Worm (Caenorhabditis elegans): Measurements from ENCODE around the gene F59A1.13.
A peak's percentile ranks its signal among the peaks of the same experiment; 100 is the strongest.

F59A1.13 gene

DNA sequence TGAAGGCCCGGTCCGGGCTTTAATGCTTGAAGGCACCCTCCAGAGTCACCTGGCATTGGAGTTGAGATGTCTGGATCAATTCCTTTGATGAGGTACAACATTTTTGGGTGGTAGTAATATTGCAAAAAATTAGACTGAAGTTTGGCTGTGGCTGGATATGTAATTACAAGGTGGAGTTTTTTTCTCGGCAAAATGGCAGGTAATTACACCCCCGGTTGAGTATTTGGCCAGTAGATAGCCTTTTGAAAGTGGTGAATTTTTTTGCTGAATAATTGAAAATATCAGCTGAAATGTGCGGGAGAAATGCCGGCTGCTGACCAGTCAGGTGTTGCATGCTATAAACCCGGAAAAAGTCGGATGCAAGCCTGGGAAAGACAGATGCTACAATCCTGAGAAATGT lies 8.3 kb upstream of the F59A1.13 start, which contains the start of gene Y26G10.4:
Y26G10.4 (minus strand) TSS at position 101 of the 400 bp plus-strand sequence.
- TF ChIP-seq nfya-1 (tag; optimal IDR thresholded peaks at IDR 0.05; ENCODE audit: insufficient read depth) (no peak), lin-15B (tag; optimal IDR thresholded peaks at IDR 0.05) (no peak), mml-1 (tag; optimal IDR thresholded peaks at IDR 0.05) (no peak), daf-12 (tag; optimal IDR thresholded peaks at IDR 0.05) (no peak), pqm-1 (tag; optimal IDR thresholded peaks at IDR 0.05) (no peak), zag-1 (tag; optimal IDR thresholded peaks at IDR 0.05) (no peak), lsy-12 (tag; optimal IDR thresholded peaks at IDR 0.05) (no peak), nhr-28 (tag; optimal IDR thresholded peaks at IDR 0.05) (no peak), jun-1 (tag; optimal IDR thresholded peaks at IDR 0.05) (no peak), ceh-28 (tag; optimal IDR thresholded peaks at IDR 0.05) (no peak), nhr-43 (tag; optimal IDR thresholded peaks at IDR 0.05; ENCODE audit: poor library complexity, severe bottlenecking) (no peak), nhr-25 (tag; optimal IDR thresholded peaks at IDR 0.05) (no peak), aly-2 (tag; optimal IDR thresholded peaks at IDR 0.05) (no peak), ztf-4 (tag; optimal IDR thresholded peaks at IDR 0.05) (no peak), egl-27 (tag; optimal IDR thresholded peaks at IDR 0.05) (no peak), nhr-11 (tag; optimal IDR thresholded peaks at IDR 0.05) (no peak), ama-1 (optimal IDR thresholded peaks at IDR 0.05) (no peak)

DNA sequence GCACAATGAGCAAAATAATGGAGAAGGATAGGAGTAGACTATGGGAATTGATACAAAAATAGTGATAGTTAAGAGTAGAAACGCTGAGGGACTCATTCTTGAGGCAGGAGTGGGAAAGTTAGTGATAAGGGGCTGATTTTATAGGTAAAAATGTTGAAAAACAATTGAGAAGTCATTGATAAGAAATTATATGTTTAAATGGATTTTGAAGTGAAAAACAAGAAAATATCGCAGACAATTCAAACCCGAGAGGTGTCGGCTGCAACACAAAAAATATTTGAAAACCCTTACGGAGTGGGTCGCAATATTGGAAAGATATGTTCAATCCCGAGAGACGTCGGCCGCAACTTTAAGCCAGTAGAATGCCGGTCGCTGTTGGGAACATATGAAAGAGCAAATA lies 5.9 kb upstream of the F59A1.13 start, which contains the start of gene spp-29:
spp-29 (minus strand) TSS at position 101 of the 400 bp plus-strand sequence.
- TF ChIP-seq ceh-82 (tag; optimal IDR thresholded peaks at IDR 0.05): no peak

DNA sequence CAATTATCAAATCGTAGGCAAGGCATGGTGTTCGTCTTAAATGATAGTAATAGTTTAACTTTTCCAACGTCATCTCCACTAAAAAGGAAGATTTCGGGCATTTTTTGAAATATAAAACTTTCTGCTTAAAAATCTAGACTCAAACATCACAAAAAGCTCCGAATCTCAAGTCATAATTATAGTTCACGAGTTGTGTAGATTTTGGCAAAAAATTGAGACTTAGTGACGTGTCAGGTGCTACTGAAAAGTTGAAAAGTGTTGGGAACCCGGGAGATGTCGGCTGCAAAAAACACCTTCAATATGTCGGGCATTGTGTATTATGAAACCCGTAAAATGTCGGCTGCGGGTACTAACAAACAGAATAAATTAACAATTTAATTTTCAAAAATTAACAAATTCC lies 5.0 kb upstream of the F59A1.13 start, which contains the start of gene Y26G10.1:
Y26G10.1 (minus strand) TSS at position 101 of the 400 bp plus-strand sequence.
- no peak for TF ChIP-seq skn-1 (tag; optimal IDR thresholded peaks at IDR 0.05)
- TF ChIP-seq nhr-23 (tag; optimal IDR thresholded peaks at IDR 0.05): no peak
- no peak for TF ChIP-seq egl-27 (tag; optimal IDR thresholded peaks at IDR 0.05)
- no peak for TF ChIP-seq jun-1 (tag; optimal IDR thresholded peaks at IDR 0.05)
- no peak for TF ChIP-seq nhr-25 (tag; optimal IDR thresholded peaks at IDR 0.05)
- TF ChIP-seq nhr-237 (tag; optimal IDR thresholded peaks at IDR 0.05): no peak
- no peak for TF ChIP-seq lin-15B (tag; optimal IDR thresholded peaks at IDR 0.05)
- no peak for TF ChIP-seq aly-2 (tag; optimal IDR thresholded peaks at IDR 0.05)
- no peak for TF ChIP-seq tbx-2 (tag; optimal IDR thresholded peaks at IDR 0.05)
- TF ChIP-seq lin-39 (tag; optimal IDR thresholded peaks at IDR 0.05): no peak
- TF ChIP-seq mml-1 (tag; optimal IDR thresholded peaks at IDR 0.05): no peak
- TF ChIP-seq lsy-12 (tag; optimal IDR thresholded peaks at IDR 0.05): no peak

DNA sequence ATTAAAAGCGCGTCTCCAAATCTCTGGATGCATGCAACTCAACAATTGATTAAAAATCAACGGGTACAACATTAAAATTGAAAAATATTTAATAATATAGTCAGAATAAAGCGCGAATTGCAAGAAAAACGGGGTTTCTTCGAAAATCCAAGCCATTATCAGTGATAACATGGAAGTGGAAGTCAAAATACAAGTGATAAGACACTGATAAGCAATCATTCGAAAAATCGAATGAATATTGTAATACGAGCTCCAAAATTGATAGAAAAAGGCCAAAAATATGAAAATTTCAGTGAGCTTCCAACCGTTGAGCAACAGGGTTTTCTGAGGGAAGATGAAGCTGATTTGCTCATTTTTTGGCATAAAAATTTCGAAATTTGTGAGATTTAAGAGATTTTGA lies 3.4 kb upstream of the F59A1.13 start:
- peak; percentile 47 for TF ChIP-seq elt-2 (tag; optimal IDR thresholded peaks at IDR 0.05)
- TF ChIP-seq egl-5 (tag; optimal IDR thresholded peaks at IDR 0.05): no peak

DNA sequence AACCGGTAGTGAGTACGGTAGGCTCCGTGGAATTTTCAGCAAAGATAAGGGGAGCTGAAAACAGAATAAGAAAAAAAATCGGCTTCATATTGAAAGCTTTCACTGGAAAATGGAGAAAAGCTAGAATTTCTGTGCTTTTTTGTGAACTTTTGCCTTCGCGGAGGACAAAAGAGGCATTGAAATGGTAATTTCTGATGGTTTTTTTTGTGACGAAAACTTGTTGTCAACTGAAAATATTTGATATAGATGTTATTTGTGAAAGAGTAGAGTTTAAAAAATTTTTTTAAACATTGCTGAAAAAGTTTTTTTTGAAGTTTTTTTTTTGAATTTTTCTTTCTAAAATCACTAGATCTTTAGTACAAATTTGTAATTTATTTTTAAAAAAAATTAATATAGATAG lies 4.0 kb downstream of the F59A1.13 start, which contains the start of gene F59A1.18:
F59A1.18 (minus strand) TSS at position 101 of the 400 bp plus-strand sequence.
- TF ChIP-seq ZK546.5 (tag; optimal IDR thresholded peaks at IDR 0.05) (no peak), nhr-11 (tag; optimal IDR thresholded peaks at IDR 0.05) (no peak), ceh-9 (tag; optimal IDR thresholded peaks at IDR 0.05) (no peak), skn-1 (tag; optimal IDR thresholded peaks at IDR 0.05) (no peak), elt-3 (tag; optimal IDR thresholded peaks at IDR 0.05) (no peak), snpc-4 (tag; optimal IDR thresholded peaks at IDR 0.05) (no peak), lin-39 (tag; optimal IDR thresholded peaks at IDR 0.05) (no peak), fkh-2 (tag; optimal IDR thresholded peaks at IDR 0.05) (no peak), nhr-23 (tag; optimal IDR thresholded peaks at IDR 0.05) (no peak)

DNA sequence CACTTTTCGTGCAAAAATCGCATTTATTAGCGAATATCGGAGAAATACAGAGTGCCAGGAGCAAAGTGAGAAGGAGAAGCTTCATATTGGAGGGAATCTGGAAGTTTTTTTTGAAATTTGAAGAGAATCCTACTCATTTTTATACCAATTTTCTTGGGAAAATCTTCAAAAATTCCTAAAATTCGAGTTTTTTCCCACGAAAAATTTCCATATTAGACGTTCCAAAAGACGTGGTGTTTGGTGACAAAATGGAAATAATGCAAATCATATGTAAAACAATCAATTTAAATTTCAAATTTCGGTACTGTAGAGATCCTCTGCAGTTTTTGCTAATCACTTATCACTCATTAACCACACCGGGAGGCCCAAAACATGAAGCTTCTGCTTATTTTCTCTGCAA lies 6.0 kb downstream of the F59A1.13 start, which contains the start of the genes F59A1.16 and F59A1.6:
F59A1.16 (minus strand) TSS at position 101 of the 400 bp plus-strand sequence.
F59A1.6 (plus strand) TSS at position 285 of the 400 bp plus-strand sequence.
- TF ChIP-seq tbx-2 (tag; optimal IDR thresholded peaks at IDR 0.05) (no peak), R02D3.7 (tag; optimal IDR thresholded peaks at IDR 0.05) (no peak), ZK546.5 (tag; optimal IDR thresholded peaks at IDR 0.05) (no peak), ama-1 (optimal IDR thresholded peaks at IDR 0.05) (no peak), elt-2 (tag; optimal IDR thresholded peaks at IDR 0.05) (no peak), unc-39 (tag; optimal IDR thresholded peaks at IDR 0.05) (no peak), lsy-12 (tag; optimal IDR thresholded peaks at IDR 0.05) (no peak), hmg-11 (tag; optimal IDR thresholded peaks at IDR 0.05) (no peak), zag-1 (tag; optimal IDR thresholded peaks at IDR 0.05) (no peak), lin-15B (tag; optimal IDR thresholded peaks at IDR 0.05) (no peak), nhr-11 (tag; optimal IDR thresholded peaks at IDR 0.05) (no peak), nhr-67 (tag; optimal IDR thresholded peaks at IDR 0.05) (no peak), pha-4 (tag; optimal IDR thresholded peaks at IDR 0.05) (no peak), snpc-4 (tag; optimal IDR thresholded peaks at IDR 0.05) (no peak), egl-27 (tag; optimal IDR thresholded peaks at IDR 0.05) (no peak), ztf-4 (tag; optimal IDR thresholded peaks at IDR 0.05) (no peak), skn-1 (tag; optimal IDR thresholded peaks at IDR 0.05) (no peak), mdl-1 (tag; optimal IDR thresholded peaks at IDR 0.05) (no peak), nhr-12 (tag; optimal IDR thresholded peaks at IDR 0.05) (no peak)

Data from whole organism, L3 larva.